Worm (Caenorhabditis elegans) whole organism, mixed stage, embryonic: Measurements from ENCODE around the gene ceh-100.

Experiments used
- bed-3 ChIP-seq: fragments of 200-800 bp; sonication (Bioruptor generic); optimal IDR thresholded peaks from 3 replicates; lab custom pipeline; 2018; ENCODE audit warnings: mild to moderate bottlenecking, missing genetic modification characterization, moderate library complexity, missing compliant biosample characterization
- nhr-237 ChIP-seq: fragments of 150-350 bp; optimal IDR thresholded peaks from 2 replicates; lab custom pipeline; 2014; ENCODE audit warnings: missing biosample characterization, missing genetic modification characterization
- nhr-28 ChIP-seq: fragments of 150-350 bp; optimal IDR thresholded peaks from 2 replicates; lab custom pipeline; 2014; ENCODE audit warnings: missing biosample characterization, missing genetic modification characterization
- unc-62 ChIP-seq: fragments of 150-350 bp; optimal IDR thresholded peaks from 2 replicates; lab custom pipeline; 2014; ENCODE audit warnings: missing biosample characterization, missing genetic modification reagents, missing genetic modification characterization

DNA sequence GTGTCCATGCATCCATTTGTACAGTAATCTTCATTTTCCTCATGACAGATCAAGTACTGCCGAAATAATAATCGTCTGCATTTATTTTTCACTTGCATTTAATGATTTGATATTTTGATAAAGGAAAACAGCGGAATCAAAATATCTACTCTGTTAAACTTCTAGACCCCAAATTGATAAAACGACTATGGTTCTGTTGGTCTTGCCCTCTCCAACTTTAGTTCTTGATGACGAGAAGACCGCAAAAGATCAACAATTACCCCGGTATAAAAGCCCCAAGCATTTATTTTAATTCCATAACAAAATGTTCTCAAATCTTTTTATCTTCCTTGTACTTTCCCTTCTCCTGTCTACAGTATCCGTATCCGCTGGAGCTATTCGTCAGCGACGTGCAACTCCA, 5.2 kb upstream of the ceh-100 start, which contains the start of gene Y38E10A.9:
- TF ChIP-seq nhr-28 (tag; lab: Kevin White, UChicago) (no peak), nhr-237 (tag; lab: Kevin White, UChicago) (no peak), bed-3 (GFP tag; lab: Kevin White, UChicago) (no peak), unc-62 (GFP tag; lab: Kevin White, UChicago) (no peak)
